Worm (Caenorhabditis elegans) whole organism, young adult: Measurements from ENCODE around the gene cdc-48.1.

Experiments used
- C17E4.6 ChIP-seq: fragments of 200-800 bp; sonication (Bioruptor generic); IDR thresholded peaks from 2 replicates; pipeline ENCODE4 v1.3.6; 2022; ENCODE audit warnings: missing genetic modification reagents, missing genetic modification characterization, missing compliant biosample characterization
- F22D6.2 ChIP-seq: sonication (generic microtip); optimal IDR thresholded peaks from 2 replicates; lab custom pipeline; 2016; ENCODE audit warnings: mild to moderate bottlenecking, missing genetic modification characterization, missing compliant biosample characterization
- F49E8.2 ChIP-seq: sonication (generic microtip); optimal IDR thresholded peaks from 3 replicates; lab custom pipeline; 2017; ENCODE audit warnings: missing genetic modification characterization, mild to moderate bottlenecking, missing compliant biosample characterization, antibody characterized with exemption, moderate library complexity; ENCODE audit not compliant: insufficient read depth
- F52B5.7 ChIP-seq: sonication (generic microtip); optimal IDR thresholded peaks from 2 replicates; lab custom pipeline; 2016; ENCODE audit warnings: mild to moderate bottlenecking, missing genetic modification characterization, missing compliant biosample characterization
- T07F8.4 ChIP-seq: sonication (generic microtip); optimal IDR thresholded peaks from 2 replicates; lab custom pipeline; 2016; ENCODE audit warnings: mild to moderate bottlenecking, missing genetic modification characterization, moderate library complexity, missing compliant biosample characterization
- T26A5.8 ChIP-seq: sonication (generic microtip); optimal IDR thresholded peaks from 2 replicates; lab custom pipeline; 2016; ENCODE audit warnings: missing genetic modification characterization, missing compliant biosample characterization
- Y53G8AR.9 ChIP-seq: fragments of 200-800 bp; sonication (Bioruptor generic); conservative IDR thresholded peaks from 2 replicates; pipeline ENCODE4 v1.3.6; 2022; ENCODE audit warnings: missing genetic modification reagents, missing genetic modification characterization, missing compliant biosample characterization
- ama-1 ChIP-seq, 3 experiments: fragments of 150-350 bp in 1 of 3; sonication (generic microtip) in 2 of 3; optimal IDR thresholded peaks; 2 replicates each; lab custom pipeline; 2014 to 2018; ENCODE audit warnings: missing biosample characterization in 2 of 3, missing genetic modification characterization in 2 of 3, missing genetic modification reagents in 2 of 3
- aptf-3 ChIP-seq: fragments of 200-800 bp; sonication (Bioruptor generic); IDR thresholded peaks from 2 replicates; pipeline ENCODE4 v1.3.6; 2022; ENCODE audit warnings: missing genetic modification characterization, missing compliant biosample characterization
- attf-3 ChIP-seq: fragments of 200-800 bp; sonication (Bioruptor generic); conservative IDR thresholded peaks from 2 replicates; pipeline ENCODE4 v1.3.6; 2022; ENCODE audit warnings: missing genetic modification reagents, missing genetic modification characterization, missing compliant biosample characterization
- attf-6 ChIP-seq: fragments of 200-800 bp; sonication (Bioruptor generic); IDR thresholded peaks from 2 replicates; pipeline ENCODE4 v1.3.6; 2022; ENCODE audit warnings: missing genetic modification reagents, missing genetic modification characterization, missing compliant biosample characterization
- bed-2 ChIP-seq: fragments of 200-800 bp; sonication (Bioruptor generic); IDR thresholded peaks from 2 replicates; pipeline ENCODE4 v1.3.6; 2022; ENCODE audit warnings: missing genetic modification reagents, missing genetic modification characterization, missing compliant biosample characterization
- cebp-1 ChIP-seq, 2 experiments: fragments of 200-800 bp in 1 of 2; sonication (Bioruptor generic) in 1 of 2; sonication (generic microtip) in 1 of 2; IDR thresholded peaks in 1 of 2; optimal IDR thresholded peaks in 1 of 2; 2 replicates each; pipeline versions ENCODE4 v1.3.6 to Lab custom; 2017 to 2022; ENCODE audit warnings: missing compliant biosample characterization in 2 of 2, missing genetic modification characterization in 2 of 2, mild to moderate bottlenecking in 1 of 2, missing genetic modification reagents in 1 of 2, moderate library complexity in 1 of 2
- cebp-2 ChIP-seq: fragments of 200-800 bp; sonication (Bioruptor generic); IDR thresholded peaks from 2 replicates; pipeline ENCODE4 v1.3.6; 2022; ENCODE audit warnings: missing genetic modification characterization, missing compliant biosample characterization
- ceh-27 ChIP-seq: fragments of 200-800 bp; sonication (Bioruptor generic); optimal IDR thresholded peaks from 2 replicates; lab custom pipeline; 2018; ENCODE audit warnings: mild to moderate bottlenecking, missing genetic modification characterization, moderate library complexity, missing compliant biosample characterization
- die-1 ChIP-seq: sonication (generic microtip); optimal IDR thresholded peaks from 2 replicates; lab custom pipeline; 2016; ENCODE audit warnings: missing genotype, mild to moderate bottlenecking, missing genetic modification characterization, missing compliant biosample characterization
- dox-1 ChIP-seq: fragments of 200-800 bp; sonication (Bioruptor generic); IDR thresholded peaks from 2 replicates; pipeline ENCODE4 v1.3.6; 2022; ENCODE audit warnings: missing genetic modification reagents, missing genetic modification characterization, missing compliant biosample characterization
- dpff-1 ChIP-seq: sonication (generic microtip); optimal IDR thresholded peaks from 2 replicates; lab custom pipeline; 2017; ENCODE audit warnings: mild to moderate bottlenecking, missing genetic modification characterization, missing compliant biosample characterization
- dpl-1 ChIP-seq: fragments of 150-350 bp; optimal IDR thresholded peaks from 2 replicates; lab custom pipeline; 2014; ENCODE audit warnings: missing biosample characterization, missing genetic modification reagents, missing genetic modification characterization
- efl-1 ChIP-seq: fragments of 150-350 bp; optimal IDR thresholded peaks from 2 replicates; lab custom pipeline; 2014; ENCODE audit warnings: missing biosample characterization, missing genetic modification reagents, missing genetic modification characterization
- fkh-3 ChIP-seq: sonication (generic microtip); optimal IDR thresholded peaks from 2 replicates; lab custom pipeline; 2016; ENCODE audit warnings: mild to moderate bottlenecking, missing genetic modification characterization, missing compliant biosample characterization
- gei-17 ChIP-seq: fragments of 200-800 bp; sonication (Bioruptor generic); optimal IDR thresholded peaks from 2 replicates; lab custom pipeline; 2018; ENCODE audit warnings: mild to moderate bottlenecking, missing genetic modification characterization, missing compliant biosample characterization
- him-1 ChIP-seq: sonication (generic microtip); optimal IDR thresholded peaks from 2 replicates; lab custom pipeline; 2016; ENCODE audit warnings: missing genotype, missing genetic modification reagents, missing genetic modification characterization, missing compliant biosample characterization
- hmg-20 ChIP-seq: fragments of 200-800 bp; sonication (Bioruptor generic); IDR thresholded peaks from 2 replicates; pipeline ENCODE4 v1.3.6; 2022; ENCODE audit warnings: missing genetic modification reagents, missing genetic modification characterization, missing compliant biosample characterization
- hrde-1 ChIP-seq: sonication (generic microtip); optimal IDR thresholded peaks from 2 replicates; lab custom pipeline; 2016; ENCODE audit warnings: missing genetic modification characterization, mild to moderate bottlenecking, missing compliant biosample characterization, moderate library complexity, missing genotype, missing genetic modification reagents, borderline replicate concordance
- lsl-1 ChIP-seq: fragments of 200-800 bp; sonication (Bioruptor generic); optimal IDR thresholded peaks from 2 replicates; lab custom pipeline; 2018; ENCODE audit warnings: mild to moderate bottlenecking, missing genetic modification characterization, moderate library complexity, missing compliant biosample characterization
- mel-28 ChIP-seq: sonication (generic microtip); optimal IDR thresholded peaks from 2 replicates; lab custom pipeline; 2016; ENCODE audit warnings: borderline replicate concordance, mild to moderate bottlenecking, missing genetic modification characterization, missing compliant biosample characterization
- mes-4 ChIP-seq: sonication (generic microtip); optimal IDR thresholded peaks from 2 replicates; lab custom pipeline; 2016; ENCODE audit warnings: missing genotype, missing genetic modification characterization, missing compliant biosample characterization
- mxl-1 ChIP-seq: sonication (generic microtip); optimal IDR thresholded peaks from 2 replicates; lab custom pipeline; 2016; ENCODE audit warnings: missing genetic modification characterization, missing compliant biosample characterization
- nfyb-1 ChIP-seq: fragments of 200-800 bp; sonication (Bioruptor generic); IDR thresholded peaks from 2 replicates; pipeline ENCODE4 v1.3.6; 2022; ENCODE audit warnings: missing genetic modification reagents, missing genetic modification characterization, missing compliant biosample characterization
- nhr-179 ChIP-seq: sonication (generic microtip); optimal IDR thresholded peaks from 2 replicates; lab custom pipeline; 2016; ENCODE audit warnings: mild to moderate bottlenecking, missing genetic modification characterization, missing compliant biosample characterization
- nhr-80 ChIP-seq: sonication (generic microtip); optimal IDR thresholded peaks from 2 replicates; lab custom pipeline; 2016; ENCODE audit warnings: missing genetic modification characterization, missing compliant biosample characterization
- pha-4 ChIP-seq: fragments of 150-350 bp; sonication (generic microtip); optimal IDR thresholded peaks from 2 replicates; lab custom pipeline; 2014; ENCODE audit warnings: missing biosample characterization, missing genetic modification reagents, missing genetic modification characterization
- rcor-1 ChIP-seq: fragments of 200-800 bp; sonication (Bioruptor generic); IDR thresholded peaks from 2 replicates; pipeline ENCODE4 v1.3.6; 2022; ENCODE audit warnings: missing genetic modification reagents, missing genetic modification characterization, missing compliant biosample characterization
- rec-8 ChIP-seq, 2 experiments: sonication (generic microtip); optimal IDR thresholded peaks; 2 replicates each; lab custom pipeline; 2016; ENCODE audit warnings: mild to moderate bottlenecking in 2 of 2, missing genetic modification characterization in 2 of 2, missing genetic modification reagents in 2 of 2, missing genotype in 2 of 2, missing biosample characterization in 1 of 2, missing compliant biosample characterization in 1 of 2, moderate library complexity in 1 of 2
- repo-1 ChIP-seq: sonication (generic microtip); optimal IDR thresholded peaks from 2 replicates; lab custom pipeline; 2017; ENCODE audit warnings: mild to moderate bottlenecking, missing genetic modification characterization, missing compliant biosample characterization
- sdz-38 ChIP-seq: sonication (generic microtip); optimal IDR thresholded peaks from 2 replicates; lab custom pipeline; 2016; ENCODE audit warnings: missing genotype, missing genetic modification characterization, missing compliant biosample characterization
- snpc-3.4 ChIP-seq: sonication (generic microtip); optimal IDR thresholded peaks from 2 replicates; lab custom pipeline; 2017; ENCODE audit warnings: missing genetic modification characterization, mild to moderate bottlenecking, missing compliant biosample characterization, antibody characterized with exemption, moderate library complexity, missing genotype, missing genetic modification reagents
- somi-1 ChIP-seq: fragments of 200-800 bp; sonication (Bioruptor generic); optimal IDR thresholded peaks from 2 replicates; lab custom pipeline; 2018; ENCODE audit warnings: mild to moderate bottlenecking, missing genetic modification characterization, missing compliant biosample characterization
- tbp1 ChIP-seq: fragments of 200-800 bp; sonication (Bioruptor generic); optimal IDR thresholded peaks from 2 replicates; lab custom pipeline; 2018; ENCODE audit warnings: mild to moderate bottlenecking, missing genetic modification characterization, missing compliant biosample characterization
- tbx-9 ChIP-seq: sonication (generic microtip); optimal IDR thresholded peaks from 2 replicates; lab custom pipeline; 2016; ENCODE audit warnings: borderline replicate concordance, missing genetic modification characterization, inconsistent platforms, missing compliant biosample characterization
- xnd-1 ChIP-seq: sonication (generic microtip); optimal IDR thresholded peaks from 2 replicates; lab custom pipeline; 2016; ENCODE audit warnings: missing genotype, missing genetic modification reagents, missing genetic modification characterization, missing compliant biosample characterization
- zfh-2 ChIP-seq: fragments of 200-800 bp; sonication (Bioruptor generic); conservative IDR thresholded peaks from 2 replicates; pipeline ENCODE4 v1.3.6; 2022; ENCODE audit warnings: missing genetic modification reagents, missing genetic modification characterization, missing compliant biosample characterization
- ztf-22 ChIP-seq: fragments of 200-800 bp; sonication (Bioruptor generic); optimal IDR thresholded peaks from 2 replicates; lab custom pipeline; 2018; ENCODE audit warnings: mild to moderate bottlenecking, missing genetic modification characterization, moderate library complexity, missing compliant biosample characterization

The cdc-48.1 gene

ce11 chrII:10550173-10550572 lies 13.0 kb downstream of the cdc-48.1 start:
- TF ChIP-seq mes-4 (tag; lab: Kevin White, UChicago) (no peak), F52B5.7 (tag; lab: Kevin White, UChicago) (no peak), pha-4 (tag; lab: Kevin White, UChicago) (no peak), mxl-1 (tag; lab: Kevin White, UChicago) (no peak), hmg-20 (GFP tag; lab: Robert Waterston, UW) (no peak), T26A5.8 (tag; lab: Kevin White, UChicago) (no peak), efl-1 (GFP tag; lab: Kevin White, UChicago) (no peak), T07F8.4 (tag; lab: Kevin White, UChicago) (no peak), F49E8.2 (no peak), him-1 (no peak), rec-8 (tag; optimal IDR thresholded peaks at IDR 0.05; lab: Kevin White, UChicago) (no peak), nfyb-1 (GFP tag; lab: Robert Waterston, UW) (no peak), ztf-22 (GFP tag; lab: Kevin White, UChicago) (no peak), dox-1 (GFP tag; lab: Robert Waterston, UW) (no peak), ama-1 (optimal IDR thresholded peaks at IDR 0.05; lab: Kevin White, UChicago) (peak; percentile 82), ama-1 (GFP tag; optimal IDR thresholded peaks at IDR 0.05; lab: Kevin White, UChicago) (no peak), zfh-2 (GFP tag; lab: Robert Waterston, UW) (peak; percentile 17; the same call in 1 of the 2 replicates), lsl-1 (no peak), dpl-1 (GFP tag; lab: Kevin White, UChicago) (no peak), somi-1 (GFP tag; lab: Kevin White, UChicago) (no peak), rcor-1 (GFP tag; lab: Robert Waterston, UW) (no peak), xnd-1 (tag; lab: Kevin White, UChicago) (no peak), ceh-27 (GFP tag; lab: Kevin White, UChicago) (no peak), cebp-1 (GFP tag; IDR thresholded peaks at IDR 0.05; lab: Robert Waterston, UW) (no peak), cebp-1 (tag; optimal IDR thresholded peaks at IDR 0.05; lab: Kevin White, UChicago) (peak; percentile 9), fkh-3 (tag; lab: Kevin White, UChicago) (no peak)

DNA sequence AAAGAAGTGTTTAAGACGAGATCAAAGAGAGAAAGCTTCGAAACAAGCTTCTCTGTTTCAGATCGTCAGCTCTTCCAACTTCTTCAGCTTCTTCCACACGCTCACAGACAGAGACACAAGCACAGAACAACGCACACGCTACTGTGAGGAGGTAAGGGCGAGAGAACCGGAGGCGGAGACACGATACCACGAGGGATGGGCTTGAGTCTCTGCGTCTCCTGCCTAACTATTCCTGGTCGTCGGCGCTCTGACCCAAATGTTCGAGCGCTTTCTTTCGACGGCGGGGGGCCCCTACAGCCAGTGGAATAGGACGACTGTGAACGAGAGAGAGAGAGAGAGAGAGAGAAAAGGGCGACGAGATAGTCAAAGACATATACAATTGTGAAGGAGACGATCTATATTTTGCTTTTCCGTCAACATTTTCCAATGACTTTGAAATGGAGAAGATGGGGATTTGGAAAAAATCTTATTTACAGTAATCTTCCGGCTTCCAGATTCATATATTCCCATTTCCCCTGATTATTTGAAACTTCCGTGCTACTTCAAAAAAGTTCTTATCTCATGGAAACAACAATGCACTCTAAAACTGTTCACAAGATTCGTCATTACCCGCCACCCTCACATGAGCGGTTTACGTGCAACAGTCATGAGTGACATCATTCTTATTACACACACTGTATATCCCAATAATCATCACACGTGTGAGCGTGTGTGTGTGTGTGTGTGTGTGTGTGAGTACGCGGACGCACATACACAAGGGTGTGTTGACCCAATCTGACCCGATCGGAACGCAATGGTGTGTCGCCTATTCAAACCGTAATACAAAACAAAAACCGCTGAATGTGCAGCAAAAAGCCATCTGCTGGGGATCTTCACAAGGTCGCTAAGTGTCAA lies 14.2 kb downstream of the cdc-48.1 start:
- TF ChIP-seq mel-28 (tag; lab: Kevin White, UChicago): no peak
- TF ChIP-seq sdz-38 (tag; lab: Kevin White, UChicago): no peak
- TF ChIP-seq cebp-2: no peak
- TF ChIP-seq repo-1: no peak
- no peak for TF ChIP-seq aptf-3 (GFP tag; lab: Robert Waterston, UW)
- no peak for TF ChIP-seq hrde-1
- peak; percentile 56; the same call in 1 of the 2 replicates for TF ChIP-seq attf-6 (GFP tag; lab: Robert Waterston, UW)
- TF ChIP-seq attf-3 (GFP tag; lab: Robert Waterston, UW): 0 out of 2 replicates have a peak, but pooled peaks have one; percentile 30
- no peak for TF ChIP-seq C17E4.6 (GFP tag; lab: Robert Waterston, UW)
- peak; percentile 71; the same call in 1 of the 2 replicates for TF ChIP-seq Y53G8AR.9 (GFP tag; lab: Robert Waterston, UW)
- TF ChIP-seq die-1 (tag; lab: Kevin White, UChicago): no peak
- no peak for TF ChIP-seq xnd-1 (tag; lab: Kevin White, UChicago)
- TF ChIP-seq mxl-1 (tag; lab: Kevin White, UChicago): no peak
- TF ChIP-seq pha-4 (tag; lab: Kevin White, UChicago): no peak
- TF ChIP-seq gei-17 (GFP tag; lab: Kevin White, UChicago): no peak
- TF ChIP-seq snpc-3.4: no peak
- no peak for TF ChIP-seq tbx-9 (tag; lab: Kevin White, UChicago)
- peak; percentile 33 for TF ChIP-seq nhr-80 (tag; lab: Kevin White, UChicago)
- no peak for TF ChIP-seq F22D6.2 (tag; lab: Kevin White, UChicago)
- TF ChIP-seq dpff-1 (tag; lab: Kevin White, UChicago): no peak
- no peak for TF ChIP-seq nhr-179 (tag; lab: Kevin White, UChicago)
- no peak for TF ChIP-seq T26A5.8 (tag; lab: Kevin White, UChicago)
- peak; percentile 30 for TF ChIP-seq tbp1 (GFP tag; lab: Kevin White, UChicago)
- TF ChIP-seq cebp-1 (GFP tag; IDR thresholded peaks at IDR 0.05; lab: Robert Waterston, UW): peak; percentile 38
- peak; percentile 83 for TF ChIP-seq cebp-1 (tag; optimal IDR thresholded peaks at IDR 0.05; lab: Kevin White, UChicago)
- TF ChIP-seq dpl-1 (GFP tag; lab: Kevin White, UChicago): no peak
- no peak for TF ChIP-seq bed-2 (GFP tag; lab: Robert Waterston, UW)
